Fruit fly (Drosophila melanogaster) whole organism, prepupa: ENCODE measurements around the gene sip2.

Source experiments
- Blimp-1 ChIP-seq: fragments of 200-800 bp; sonication (Bioruptor generic); optimal IDR thresholded peaks from 3 replicates; lab custom pipeline; 2017; ENCODE audit warnings: missing biosample characterization, missing genetic modification characterization, mild to moderate bottlenecking, moderate library complexity, missing genetic modification reagents
- CG10631 ChIP-seq: fragments of 200-800 bp; sonication (Bioruptor generic); optimal IDR thresholded peaks from 2 replicates; lab custom pipeline; 2016; ENCODE audit warnings: missing biosample characterization, missing genetic modification characterization
- CG10669 ChIP-seq: fragments of 200-800 bp; sonication (Bioruptor generic); optimal IDR thresholded peaks from 3 replicates; lab custom pipeline; 2018; ENCODE audit warnings: missing biosample characterization, mild to moderate bottlenecking, missing genetic modification characterization, moderate library complexity
- CG11294 ChIP-seq: fragments of 200-800 bp; sonication (Bioruptor generic); IDR thresholded peaks from 2 replicates; pipeline ENCODE4 v1.3.6; 2022; ENCODE audit warnings: missing biosample characterization, missing genetic modification characterization
- CG11902 ChIP-seq: fragments of 200-800 bp; sonication (Bioruptor generic); optimal IDR thresholded peaks from 3 replicates; lab custom pipeline; 2016; ENCODE audit warnings: missing biosample characterization, missing genetic modification characterization
- CG1621 ChIP-seq: fragments of 200-800 bp; sonication (Bioruptor generic); optimal IDR thresholded peaks from 3 replicates; lab custom pipeline; 2018; ENCODE audit warnings: missing biosample characterization, mild to moderate bottlenecking, missing genetic modification characterization
- CG16779 ChIP-seq: fragments of 200-800 bp; sonication (Bioruptor generic); optimal IDR thresholded peaks from 3 replicates; lab custom pipeline; 2017; ENCODE audit warnings: missing biosample characterization, mild to moderate bottlenecking, missing genetic modification characterization
- CG3032 ChIP-seq: fragments of 200-800 bp; optimal IDR thresholded peaks from 2 replicates; lab custom pipeline; 2019; ENCODE audit warnings: missing biosample characterization, mild to moderate bottlenecking, missing genetic modification characterization, moderate library complexity
- CG32006 ChIP-seq: fragments of 200-800 bp; sonication (Bioruptor generic); optimal IDR thresholded peaks from 3 replicates; lab custom pipeline; 2017; ENCODE audit warnings: missing biosample characterization, mild to moderate bottlenecking, missing genetic modification characterization
- CG34406 ChIP-seq: fragments of 200-800 bp; sonication (Bioruptor generic); optimal IDR thresholded peaks from 3 replicates; lab custom pipeline; 2016; ENCODE audit warnings: missing biosample characterization, missing genetic modification characterization
- CG4318 ChIP-seq: fragments of 200-800 bp; sonication (Bioruptor generic); optimal IDR thresholded peaks from 3 replicates; lab custom pipeline; 2017; ENCODE audit warnings: missing biosample characterization, mild to moderate bottlenecking, missing genetic modification characterization
- CG6792 ChIP-seq: fragments of 200-800 bp; sonication (Bioruptor generic); optimal IDR thresholded peaks from 3 replicates; lab custom pipeline; 2016; ENCODE audit warnings: missing biosample characterization, missing genetic modification characterization
- CG6854 ChIP-seq: fragments of 200-800 bp; sonication (Bioruptor generic); optimal IDR thresholded peaks from 2 replicates; lab custom pipeline; 2017; ENCODE audit warnings: missing biosample characterization, mild to moderate bottlenecking, missing genetic modification characterization
- CG7368 ChIP-seq: fragments of 200-800 bp; sonication (Bioruptor generic); optimal IDR thresholded peaks from 3 replicates; lab custom pipeline; 2016; ENCODE audit warnings: missing biosample characterization, missing genetic modification characterization
- CG8119 ChIP-seq: fragments of 200-800 bp; sonication (Bioruptor generic); IDR thresholded peaks from 3 replicates; pipeline ENCODE4 v1.3.6; 2022; ENCODE audit warnings: missing biosample characterization, missing genetic modification characterization
- CG8632 ChIP-seq: fragments of 200-800 bp; sonication (Bioruptor generic); optimal IDR thresholded peaks from 3 replicates; lab custom pipeline; 2016; ENCODE audit warnings: missing biosample characterization, missing genetic modification characterization
- CG9139 ChIP-seq: fragments of 200-800 bp; sonication (Bioruptor generic); optimal IDR thresholded peaks from 3 replicates; lab custom pipeline; 2017; ENCODE audit warnings: missing biosample characterization, mild to moderate bottlenecking, missing genetic modification characterization
- Eip75B ChIP-seq: fragments of 200-800 bp; sonication (Bioruptor generic); optimal IDR thresholded peaks from 3 replicates; lab custom pipeline; 2016; ENCODE audit warnings: missing biosample characterization, missing genetic modification characterization
- Eip78C ChIP-seq: fragments of 200-800 bp; sonication (Bioruptor generic); peaks from one replicate; lab custom pipeline; 2016; ENCODE audit warnings: missing biosample characterization, missing genetic modification characterization
- Ets96B ChIP-seq: fragments of 200-800 bp; optimal IDR thresholded peaks from 2 replicates; lab custom pipeline; 2019; ENCODE audit warnings: missing biosample characterization, mild to moderate bottlenecking, missing genetic modification characterization, moderate library complexity
- Gug ChIP-seq: fragments of 200-800 bp; sonication (Bioruptor generic); IDR thresholded peaks from 2 replicates; pipeline ENCODE4 v1.3.6; 2022; ENCODE audit warnings: missing biosample characterization, missing genetic modification characterization
- Hr38 ChIP-seq: sonication (Bioruptor generic); optimal IDR thresholded peaks from 2 replicates; lab custom pipeline; 2016; ENCODE audit warnings: missing biosample characterization, missing genetic modification characterization
- Lpt ChIP-seq: fragments of 200-800 bp; sonication (Bioruptor generic); optimal IDR thresholded peaks from 3 replicates; lab custom pipeline; 2016; ENCODE audit warnings: missing biosample characterization, missing genetic modification characterization
- Met ChIP-seq: fragments of 200-800 bp; sonication (Bioruptor generic); optimal IDR thresholded peaks from 3 replicates; lab custom pipeline; 2016; ENCODE audit warnings: missing biosample characterization, missing genetic modification characterization
- Smox ChIP-seq: fragments of 200-800 bp; sonication (Bioruptor generic); optimal IDR thresholded peaks from 3 replicates; lab custom pipeline; 2016; ENCODE audit warnings: missing biosample characterization, missing genetic modification characterization
- Sox14 ChIP-seq: fragments of 200-800 bp; sonication (Bioruptor generic); optimal IDR thresholded peaks from 3 replicates; lab custom pipeline; 2016; ENCODE audit warnings: missing biosample characterization, missing genetic modification characterization
- Sox15 ChIP-seq: fragments of 200-800 bp; sonication (Bioruptor generic); optimal IDR thresholded peaks from 3 replicates; lab custom pipeline; 2016; ENCODE audit warnings: missing biosample characterization, missing genetic modification characterization
- acj6 ChIP-seq: fragments of 200-800 bp; sonication (Bioruptor generic); optimal IDR thresholded peaks from 3 replicates; lab custom pipeline; 2016; ENCODE audit warnings: missing biosample characterization, missing genetic modification characterization
- cyc ChIP-seq: fragments of 200-800 bp; sonication (Bioruptor generic); optimal IDR thresholded peaks from 3 replicates; lab custom pipeline; 2016; ENCODE audit warnings: missing biosample characterization, missing genetic modification characterization
- dac ChIP-seq: fragments of 200-800 bp; sonication (Bioruptor generic); optimal IDR thresholded peaks from 2 replicates; lab custom pipeline; 2017; ENCODE audit warnings: missing biosample characterization, mild to moderate bottlenecking, missing genetic modification characterization
- dsx ChIP-seq: fragments of 200-800 bp; optimal IDR thresholded peaks from 3 replicates; lab custom pipeline; 2019; ENCODE audit warnings: missing biosample characterization, mild to moderate bottlenecking, missing genetic modification characterization, moderate library complexity; ENCODE audit not compliant: poor library complexity, severe bottlenecking
- esn ChIP-seq: fragments of 200-800 bp; sonication (Bioruptor generic); optimal IDR thresholded peaks from 2 replicates; lab custom pipeline; 2016; ENCODE audit warnings: missing biosample characterization, mild to moderate bottlenecking, missing genetic modification characterization, moderate library complexity
- fd59A ChIP-seq: fragments of 200-800 bp; sonication (Bioruptor generic); optimal IDR thresholded peaks from 2 replicates; lab custom pipeline; 2017; ENCODE audit warnings: missing biosample characterization, mild to moderate bottlenecking, missing genetic modification characterization, missing genetic modification reagents
- lz ChIP-seq: fragments of 200-800 bp; sonication (Bioruptor generic); optimal IDR thresholded peaks from 3 replicates; lab custom pipeline; 2016; ENCODE audit warnings: missing biosample characterization, missing genetic modification characterization
- net ChIP-seq: fragments of 200-800 bp; sonication (Bioruptor generic); optimal IDR thresholded peaks from 3 replicates; lab custom pipeline; 2016; ENCODE audit warnings: missing biosample characterization, missing genetic modification characterization
- salr ChIP-seq, 2 experiments: fragments of 200-800 bp; sonication (Bioruptor generic); optimal IDR thresholded peaks; 3 replicates each; lab custom pipeline; 2016 to 2018; ENCODE audit warnings: missing biosample characterization in 2 of 2, missing genetic modification characterization in 2 of 2, mild to moderate bottlenecking in 1 of 2
- ss ChIP-seq, 2 experiments: fragments of 200-800 bp; sonication (Bioruptor generic); optimal IDR thresholded peaks; 2 replicates in 1 of 2; 3 replicates in 1 of 2; lab custom pipeline; 2017 to 2018; ENCODE audit warnings: mild to moderate bottlenecking in 2 of 2, missing biosample characterization in 2 of 2, missing genetic modification characterization in 2 of 2, moderate library complexity in 1 of 2
- svp ChIP-seq: fragments of 200-800 bp; sonication (Bioruptor generic); peaks from one replicate; lab custom pipeline; 2016; ENCODE audit warnings: missing biosample characterization, missing genetic modification characterization
- topi ChIP-seq: fragments of 200-800 bp; sonication (Bioruptor generic); optimal IDR thresholded peaks from 3 replicates; lab custom pipeline; 2016; ENCODE audit warnings: missing biosample characterization, missing genetic modification characterization

sip2 gene

dm6 chr2L:6920661-6921359 lies 43.1 kb downstream of the sip2 start, which contains the start of gene Hrb27C:
Gene Hrb27C (plus strand): TSS chr2L:6920704.
- TF ChIP-seq esn (no peak), Smox (GFP tag; lab: Kevin White, UChicago) (no peak), Hr38 (no peak), dac (GFP tag; lab: Kevin White, UChicago) (no peak), CG8119 (GFP tag; lab: Robert Waterston, UW) (no peak), CG11294 (GFP tag; lab: Robert Waterston, UW) (no peak), Lpt (no peak), CG34406 (GFP tag; lab: Kevin White, UChicago) (peak; percentile 14), ss (GFP tag; optimal IDR thresholded peaks at IDR 0.05; lab: Kevin White, UChicago) (no peak), Eip78C (GFP tag; lab: Kevin White, UChicago) (peak; percentile 31), CG32006 (GFP tag; lab: Kevin White, UChicago) (no peak), dsx (no peak), CG9139 (GFP tag; lab: Kevin White, UChicago) (no peak), CG16779 (peak; percentile 22), topi (GFP tag; lab: Kevin White, UChicago) (no peak), CG6854 (GFP tag; lab: Kevin White, UChicago) (peak; percentile 5), svp (GFP tag; lab: Kevin White, UChicago) (no peak), CG7368 (GFP tag; lab: Kevin White, UChicago) (no peak), fd59A (GFP tag; lab: Kevin White, UChicago) (no peak), Blimp-1 (GFP tag; lab: Kevin White, UChicago) (no peak), net (GFP tag; lab: Kevin White, UChicago) (no peak), acj6 (GFP tag; lab: Kevin White, UChicago) (no peak), Sox14 (GFP tag; lab: Kevin White, UChicago) (no peak), CG8632 (GFP tag; lab: Kevin White, UChicago) (no peak)

dm6 chr2L:6919850-6920660 lies 43.8 kb downstream of the sip2 start, which contains the start of gene x16:
Gene x16 (minus strand): TSS chr2L:6920210.
- TF ChIP-seq svp (GFP tag; lab: Kevin White, UChicago) (peak; percentile 63), CG32006 (GFP tag; lab: Kevin White, UChicago) (no peak), CG7368 (GFP tag; lab: Kevin White, UChicago) (no peak), Eip78C (GFP tag; lab: Kevin White, UChicago) (peak; percentile 31), esn (no peak), CG6792 (GFP tag; lab: Kevin White, UChicago) (no peak), CG11294 (GFP tag; lab: Robert Waterston, UW) (no peak), CG10669 (GFP tag; lab: Kevin White, UChicago) (no peak), CG1621 (tag; lab: Kevin White, UChicago) (peak; percentile 28), Gug (no peak), CG8632 (GFP tag; lab: Kevin White, UChicago) (no peak), CG34406 (GFP tag; lab: Kevin White, UChicago) (no peak), lz (no peak)

- peak; percentile 67 for TF ChIP-seq CG1621 (tag; lab: Kevin White, UChicago)
- no peak for TF ChIP-seq Met (GFP tag; lab: Kevin White, UChicago)
Measured at dm6 chr2L:6919203-6919849, 44.5 kb downstream of the sip2 start.

- TF ChIP-seq Met (GFP tag; lab: Kevin White, UChicago): no peak
- TF ChIP-seq CG10631 (GFP tag; lab: Kevin White, UChicago): no peak
- no peak for TF ChIP-seq net (GFP tag; lab: Kevin White, UChicago)
- no peak for TF ChIP-seq cyc (GFP tag; lab: Kevin White, UChicago)
- TF ChIP-seq CG4318: no peak
- TF ChIP-seq CG7368 (GFP tag; lab: Kevin White, UChicago): no peak
- peak; percentile 72 for TF ChIP-seq CG3032 (tag; lab: Kevin White, UChicago)
- no peak for TF ChIP-seq Hr38
- no peak for TF ChIP-seq CG6792 (GFP tag; lab: Kevin White, UChicago)
- TF ChIP-seq CG16779: no peak
- TF ChIP-seq Ets96B: peak; percentile 20
- peak; percentile 4 for TF ChIP-seq CG11902
- TF ChIP-seq dsx: no peak
- TF ChIP-seq salr (GFP tag; optimal IDR thresholded peaks at IDR 0.05; lab: Kevin White, UChicago): no peak
- peak; percentile 47 for TF ChIP-seq Sox15 (GFP tag; lab: Kevin White, UChicago)
- no peak for TF ChIP-seq Eip75B
- TF ChIP-seq CG8119 (GFP tag; lab: Robert Waterston, UW): peak; percentile 47; the same call in 1 of the 3 replicates
- no peak for TF ChIP-seq Sox14 (GFP tag; lab: Kevin White, UChicago)
- no peak for TF ChIP-seq Gug
Measured at dm6 chr2L:6918517-6919202, 45.2 kb downstream of the sip2 start, which contains the start of gene nop5. Gene nop5 (minus strand): TSS chr2L:6918743.
